Fruit fly (Drosophila melanogaster): ENCODE data around the gene fd102C.
"Not testable (repeated sequence)": the region's sequence is repeated elsewhere in the genome, so short reads cannot be mapped to it uniquely, and the experiment has no call there.

The fd102C gene

dm6 chr4:807422-808391 lies 36.6 kb downstream of the fd102C start (continued):
- no peak for TF ChIP-seq dsf (GFP tag; optimal IDR thresholded peaks at IDR 0.05; ENCODE audit: borderline replicate concordance)
- TF ChIP-seq Rel (GFP tag; optimal IDR thresholded peaks at IDR 0.05), result no peak
- no peak for TF ChIP-seq Rel (tag; optimal IDR thresholded peaks at IDR 0.05)
- no peak for TF ChIP-seq lola (GFP tag; optimal IDR thresholded peaks at IDR 0.05)
- TF ChIP-seq sage (GFP tag; optimal IDR thresholded peaks at IDR 0.05), result no peak
- peak; percentile 69 for TF ChIP-seq woc (GFP tag; optimal IDR thresholded peaks at IDR 0.05)
- TF ChIP-seq Hr83 (GFP tag; optimal IDR thresholded peaks at IDR 0.05; ENCODE audit: poor library complexity, severe bottlenecking), result no peak
- TF ChIP-seq Dif (GFP tag; optimal IDR thresholded peaks at IDR 0.05; ENCODE audit: partially characterized antibody), result no peak
- no peak for TF ChIP-seq CG32264 (GFP tag; optimal IDR thresholded peaks at IDR 0.05)
- peak; percentile 68 for TF ChIP-seq psq (GFP tag; optimal IDR thresholded peaks at IDR 0.05)
- TF ChIP-seq Dfd (GFP tag; optimal IDR thresholded peaks at IDR 0.05), result no peak
- peak; percentile 78 for TF ChIP-seq sv (GFP tag; optimal IDR thresholded peaks at IDR 0.05)
- peak; percentile 64 for TF ChIP-seq h (GFP tag; optimal IDR thresholded peaks at IDR 0.05)
- TF ChIP-seq fru (GFP tag; optimal IDR thresholded peaks at IDR 0.05), result peak; percentile 72

- TF ChIP-seq GATAd (GFP tag; optimal IDR thresholded peaks at IDR 0.05), result no peak
- TF ChIP-seq Vsx2 (GFP tag; optimal IDR thresholded peaks at IDR 0.05; ENCODE audit: partially characterized antibody), result no peak
- no peak for TF ChIP-seq CG9705 (GFP tag; optimal IDR thresholded peaks at IDR 0.05)
- no peak for TF ChIP-seq woc (GFP tag; optimal IDR thresholded peaks at IDR 0.05)
- no peak for TF ChIP-seq pan (optimal IDR thresholded peaks at IDR 0.05)
- no peak for TF ChIP-seq Rel (GFP tag; optimal IDR thresholded peaks at IDR 0.05)
- no peak for TF ChIP-seq Rel (tag; optimal IDR thresholded peaks at IDR 0.05)
- no peak for TF ChIP-seq Jra (GFP tag; optimal IDR thresholded peaks at IDR 0.05)
- TF ChIP-seq brk (GFP tag; optimal IDR thresholded peaks at IDR 0.05), result no peak
- no peak for TF ChIP-seq h (GFP tag; optimal IDR thresholded peaks at IDR 0.05)
- TF ChIP-seq foxo (GFP tag; optimal IDR thresholded peaks at IDR 0.05), result no peak
- no peak for TF ChIP-seq Myc (optimal IDR thresholded peaks at IDR 0.05)
- no peak for TF ChIP-seq dmrt93B (GFP tag; optimal IDR thresholded peaks at IDR 0.05)
Observed at dm6 chr4:806960-807359, 37.4 kb downstream of the fd102C start.

- TF ChIP-seq woc (GFP tag; optimal IDR thresholded peaks at IDR 0.05); CG9705 (GFP tag; optimal IDR thresholded peaks at IDR 0.05); Dif (GFP tag; optimal IDR thresholded peaks at IDR 0.05; ENCODE audit: partially characterized antibody): not testable (repeated sequence)
Observed at dm6 chr4:788878-789277, 55.5 kb downstream of the fd102C start, which contains the start of gene MED26. TSS of gene MED26 (minus strand) at chr4:788978.

dm6 chr4:788350-788749 lies 56.0 kb downstream of the fd102C start:
- TF ChIP-seq Jra (GFP tag; optimal IDR thresholded peaks at IDR 0.05), result no peak
- TF ChIP-seq N (GFP tag; optimal IDR thresholded peaks at IDR 0.05), result peak; percentile 34
- peak; percentile 11 for TF ChIP-seq woc (GFP tag; optimal IDR thresholded peaks at IDR 0.05)

- TF ChIP-seq tai (GFP tag; optimal IDR thresholded peaks at IDR 0.05) (peak; percentile 21), brk (GFP tag; optimal IDR thresholded peaks at IDR 0.05) (peak; percentile 60), woc (GFP tag; optimal IDR thresholded peaks at IDR 0.05) (peak; percentile 55), Hnf4 (GFP tag; optimal IDR thresholded peaks at IDR 0.05) (peak; percentile 40), br (GFP tag; optimal IDR thresholded peaks at IDR 0.05) (no peak), ey (GFP tag; optimal IDR thresholded peaks at IDR 0.05) (no peak)
Observed at dm6 chr4:787389-787822, 56.9 kb downstream of the fd102C start.

Data from whole organism, wandering third instar larva.